Fruit fly (Drosophila melanogaster) Kc167 (cell line): ENCODE results near the gene CG32199.

ENCODE experiments used
- Myc ChIP-seq: fragments of >200 bp; optimal IDR thresholded peaks from 2 replicates; lab custom pipeline; 2017; ENCODE audit warnings: missing external identifiers
- psq ChIP-seq: fragments of >200 bp; optimal IDR thresholded peaks from 2 replicates; lab custom pipeline; 2017; ENCODE audit warnings: missing external identifiers

dm6 chr3L:18633084-18633483 lies 21.4 kb downstream of the CG32199 start:
- no peak for TF ChIP-seq Myc
- TF ChIP-seq psq (lab: Kevin White, UChicago): no peak
